Worm (Caenorhabditis elegans): Measurements from ENCODE around the gene B0238.9.

ce11 chrV:5319477-5319876 is 41.6 kb upstream of the B0238.9 start, which contains the start of gene ceh-34:
- TF ChIP-seq hlh-26 (GFP tag; conservative IDR thresholded peaks at IDR 0.05) = no peak
- TF ChIP-seq lin-54 (GFP tag; optimal IDR thresholded peaks at IDR 0.05) = no peak
- TF ChIP-seq aptf-2 (GFP tag; conservative IDR thresholded peaks at IDR 0.05) = no peak
- TF ChIP-seq unc-130 (GFP tag; optimal IDR thresholded peaks at IDR 0.05) = no peak
- no peak for TF ChIP-seq F22D6.2 (tag; optimal IDR thresholded peaks at IDR 0.05)
